Worm (Caenorhabditis elegans) whole organism, L1 larva: ENCODE results near the gene gmap-3.
A peak's percentile ranks its signal among the peaks of the same experiment; 100 is the strongest.

Source experiments
- C34B4.2 ChIP-seq: sonication (generic microtip); optimal IDR thresholded peaks from 2 replicates; lab custom pipeline; 2017; ENCODE audit warnings: mild to moderate bottlenecking, missing genetic modification characterization, missing compliant biosample characterization
- F16B12.6 ChIP-seq: fragments of 150-350 bp; optimal IDR thresholded peaks from 2 replicates; lab custom pipeline; 2014; ENCODE audit warnings: missing biosample characterization, missing genetic modification characterization
- aly-2 ChIP-seq: fragments of 150-350 bp; optimal IDR thresholded peaks from 2 replicates; lab custom pipeline; 2014; ENCODE audit warnings: missing biosample characterization, missing genetic modification characterization
- ama-1 ChIP-seq: fragments of 150-350 bp; optimal IDR thresholded peaks from 2 replicates; lab custom pipeline; 2014
- blmp-1 ChIP-seq: fragments of 150-350 bp; optimal IDR thresholded peaks from 2 replicates; lab custom pipeline; 2014; ENCODE audit warnings: missing biosample characterization, missing genetic modification characterization
- ceh-8 ChIP-seq: fragments of 200-800 bp; sonication (Bioruptor generic); optimal IDR thresholded peaks from 2 replicates; lab custom pipeline; 2018; ENCODE audit warnings: mild to moderate bottlenecking, missing genetic modification characterization, moderate library complexity, missing compliant biosample characterization
- ceh-82 ChIP-seq, 3 experiments: fragments of 150-350 bp in 1 of 3; sonication (generic microtip) in 2 of 3; optimal IDR thresholded peaks; 2 replicates each; lab custom pipeline; 2014 to 2017; ENCODE audit warnings: missing biosample characterization in 3 of 3, missing genetic modification characterization in 3 of 3
- dpl-1 ChIP-seq, 3 experiments: fragments of 150-350 bp in 2 of 3; sonication (generic microtip) in 1 of 3; optimal IDR thresholded peaks; 2 replicates each; lab custom pipeline; 2014 to 2017; ENCODE audit warnings: missing biosample characterization in 3 of 3, missing genetic modification characterization in 3 of 3, missing genetic modification reagents in 3 of 3
- dsc-1 ChIP-seq: sonication (generic microtip); optimal IDR thresholded peaks from 2 replicates; lab custom pipeline; 2016; ENCODE audit warnings: mild to moderate bottlenecking, missing genetic modification characterization, missing compliant biosample characterization
- efl-1 ChIP-seq, 4 experiments: fragments of 150-350 bp; optimal IDR thresholded peaks in 3 of 4; peaks in 1 of 4; 1 replicate in 1 of 4; 2 replicates in 3 of 4; lab custom pipeline; 2014; ENCODE audit warnings: missing biosample characterization in 2 of 4, missing genetic modification characterization in 2 of 4, missing genetic modification reagents in 2 of 4
- egl-13 ChIP-seq: sonication (generic microtip); optimal IDR thresholded peaks from 2 replicates; lab custom pipeline; 2016; ENCODE audit warnings: missing genotype, missing genetic modification reagents, missing genetic modification characterization, missing compliant biosample characterization
- elt-3 ChIP-seq, 6 experiments: fragments of 150-350 bp in 1 of 6; sonication (generic microtip); optimal IDR thresholded peaks; 2 replicates each; lab custom pipeline; 2017 to 2018; ENCODE audit warnings: missing biosample characterization in 6 of 6, missing genetic modification characterization in 6 of 6, inconsistent platforms in 1 of 6
- fkh-8 ChIP-seq: sonication (generic microtip); optimal IDR thresholded peaks from 2 replicates; lab custom pipeline; 2016; ENCODE audit warnings: mild to moderate bottlenecking, missing genetic modification characterization, missing compliant biosample characterization
- isw-1 ChIP-seq: fragments of 200-800 bp; sonication (Bioruptor generic); IDR thresholded peaks from 2 replicates; pipeline ENCODE4 v1.3.6; 2022; ENCODE audit warnings: missing genetic modification characterization, missing compliant biosample characterization
- lin-14 ChIP-seq: fragments of 200-800 bp; sonication (Bioruptor generic); optimal IDR thresholded peaks from 2 replicates; lab custom pipeline; 2018; ENCODE audit warnings: mild to moderate bottlenecking, missing genetic modification characterization, moderate library complexity, missing compliant biosample characterization
- lin-15B ChIP-seq: fragments of 150-350 bp; sonication (generic microtip); optimal IDR thresholded peaks from 3 replicates; lab custom pipeline; 2014; ENCODE audit warnings: missing biosample characterization, missing genetic modification characterization
- lin-35 ChIP-seq, 2 experiments: fragments of 150-350 bp; optimal IDR thresholded peaks; 2 replicates each; lab custom pipeline; 2014; ENCODE audit warnings: missing biosample characterization in 2 of 2, missing genetic modification characterization in 2 of 2, missing genetic modification reagents in 2 of 2
- lin-39 ChIP-seq: fragments of 150-350 bp; optimal IDR thresholded peaks from 2 replicates; lab custom pipeline; 2014; ENCODE audit warnings: missing biosample characterization, missing genetic modification reagents, missing genetic modification characterization
- lir-3 ChIP-seq: sonication (generic microtip); optimal IDR thresholded peaks from 2 replicates; lab custom pipeline; 2016; ENCODE audit warnings: mild to moderate bottlenecking, missing genetic modification characterization, moderate library complexity, missing compliant biosample characterization; ENCODE audit not compliant: poor library complexity
- lsy-2 ChIP-seq, 2 experiments: fragments of 150-350 bp; optimal IDR thresholded peaks; 2 replicates each; lab custom pipeline; 2014; ENCODE audit warnings: missing biosample characterization in 2 of 2, missing genetic modification characterization in 2 of 2
- mab-9 ChIP-seq: fragments of 200-800 bp; sonication (Bioruptor generic); IDR thresholded peaks from 2 replicates; pipeline ENCODE4 v1.3.6; 2022; ENCODE audit warnings: missing genetic modification reagents, missing genetic modification characterization, missing compliant biosample characterization
- mdl-1 ChIP-seq, 2 experiments: fragments of 150-350 bp; optimal IDR thresholded peaks; 2 replicates each; lab custom pipeline; 2014 to 2017; ENCODE audit warnings: missing biosample characterization in 2 of 2, missing genetic modification characterization in 2 of 2, inconsistent platforms in 1 of 2
- mef-2 ChIP-seq: fragments of 150-350 bp; optimal IDR thresholded peaks from 2 replicates; lab custom pipeline; 2014; ENCODE audit warnings: missing biosample characterization, missing genetic modification characterization
- mep-1 ChIP-seq: fragments of 150-350 bp; optimal IDR thresholded peaks from 2 replicates; lab custom pipeline; 2014; ENCODE audit warnings: missing biosample characterization, missing genetic modification characterization
- nhr-12 ChIP-seq: sonication (generic microtip); optimal IDR thresholded peaks from 2 replicates; lab custom pipeline; 2017; ENCODE audit warnings: missing biosample characterization, missing genetic modification characterization
- nhr-19 ChIP-seq: fragments of 200-800 bp; sonication (Bioruptor generic); conservative IDR thresholded peaks from 2 replicates; pipeline ENCODE4 v1.3.6; 2022; ENCODE audit warnings: missing genetic modification characterization, missing compliant biosample characterization
- nhr-20 ChIP-seq: sonication (generic microtip); optimal IDR thresholded peaks from 2 replicates; lab custom pipeline; 2016; ENCODE audit warnings: mild to moderate bottlenecking, missing genetic modification characterization, missing compliant biosample characterization
- nhr-237 ChIP-seq: fragments of 150-350 bp; optimal IDR thresholded peaks from 2 replicates; lab custom pipeline; 2014; ENCODE audit warnings: missing biosample characterization, missing genetic modification characterization
- nhr-47 ChIP-seq: sonication (generic microtip); optimal IDR thresholded peaks from 2 replicates; lab custom pipeline; 2016; ENCODE audit warnings: mild to moderate bottlenecking, missing genetic modification characterization, moderate library complexity, missing compliant biosample characterization
- nhr-71 ChIP-seq: sonication (generic microtip); optimal IDR thresholded peaks from 2 replicates; lab custom pipeline; 2016; ENCODE audit warnings: mild to moderate bottlenecking, missing genetic modification characterization, moderate library complexity, missing compliant biosample characterization
- nhr-76 ChIP-seq: sonication (generic microtip); optimal IDR thresholded peaks from 2 replicates; lab custom pipeline; 2017; ENCODE audit warnings: missing biosample characterization, missing genetic modification characterization
- nhr-85 ChIP-seq: sonication (generic microtip); peaks from one replicate; lab custom pipeline; 2016; ENCODE audit warnings: missing genetic modification characterization, inconsistent platforms, missing compliant biosample characterization
- pax-3 ChIP-seq: fragments of 200-800 bp; sonication (Bioruptor generic); optimal IDR thresholded peaks from 2 replicates; lab custom pipeline; 2018; ENCODE audit warnings: mild to moderate bottlenecking, missing genetic modification characterization, moderate library complexity, missing compliant biosample characterization
- pqm-1 ChIP-seq: sonication (generic microtip); optimal IDR thresholded peaks from 3 replicates; lab custom pipeline; 2017; ENCODE audit warnings: missing biosample characterization, missing genetic modification characterization
- rnt-1 ChIP-seq: sonication (generic microtip); optimal IDR thresholded peaks from 2 replicates; lab custom pipeline; 2016; ENCODE audit warnings: mild to moderate bottlenecking, missing genetic modification characterization, moderate library complexity, missing compliant biosample characterization
- snu-23 ChIP-seq: sonication (generic microtip); optimal IDR thresholded peaks from 2 replicates; lab custom pipeline; 2016; ENCODE audit warnings: missing genetic modification characterization, missing compliant biosample characterization
- sox-4 ChIP-seq: sonication (generic microtip); optimal IDR thresholded peaks from 2 replicates; lab custom pipeline; 2016; ENCODE audit warnings: missing genetic modification characterization, missing compliant biosample characterization
- swsn-7 ChIP-seq: sonication (generic microtip); optimal IDR thresholded peaks from 2 replicates; lab custom pipeline; 2016; ENCODE audit warnings: missing genetic modification characterization, missing compliant biosample characterization
- tbx-2 ChIP-seq: sonication (generic microtip); optimal IDR thresholded peaks from 2 replicates; lab custom pipeline; 2016; ENCODE audit warnings: missing genetic modification characterization, missing compliant biosample characterization
- unc-130 ChIP-seq: fragments of 150-350 bp; optimal IDR thresholded peaks from 2 replicates; lab custom pipeline; 2017; ENCODE audit warnings: missing biosample characterization, missing genetic modification characterization, inconsistent platforms
- unc-62 ChIP-seq: fragments of 150-350 bp; optimal IDR thresholded peaks from 2 replicates; lab custom pipeline; 2014; ENCODE audit warnings: missing biosample characterization, missing genetic modification reagents, missing genetic modification characterization
- unc-86 ChIP-seq: sonication (generic microtip); optimal IDR thresholded peaks from 2 replicates; lab custom pipeline; 2016; ENCODE audit warnings: missing genetic modification characterization, missing compliant biosample characterization
- unc-98 ChIP-seq: fragments of 200-800 bp; sonication (Bioruptor generic); IDR thresholded peaks from 2 replicates; pipeline ENCODE4 v1.3.6; 2022; ENCODE audit warnings: missing genetic modification characterization, missing compliant biosample characterization
- zag-1 ChIP-seq: fragments of 150-350 bp; optimal IDR thresholded peaks from 2 replicates; lab custom pipeline; 2014; ENCODE audit warnings: missing biosample characterization, missing genetic modification characterization
- zip-4 ChIP-seq: fragments of 200-800 bp; sonication (Bioruptor generic); optimal IDR thresholded peaks from 2 replicates; lab custom pipeline; 2018; ENCODE audit warnings: mild to moderate bottlenecking, missing genetic modification characterization, moderate library complexity, missing compliant biosample characterization

The gmap-3 gene

ce11 chrX:12903810-12904209 is 36.9 kb downstream of the gmap-3 start (continued):
- peak; percentile 10 for TF ChIP-seq dsc-1
- TF ChIP-seq nhr-20 (tag; lab: Kevin White, UChicago): no peak
- no peak for TF ChIP-seq unc-130 (tag; lab: Kevin White, UChicago)
- peak in 1 of 2 experiments; percentile 22 for TF ChIP-seq mdl-1 (tag; optimal IDR thresholded peaks at IDR 0.05; lab: Kevin White, UChicago)
- TF ChIP-seq isw-1 (GFP tag; lab: Robert Waterston, UW): no peak
- no peak for TF ChIP-seq ama-1 (lab: Kevin White, UChicago)
- TF ChIP-seq mef-2 (tag; lab: Kevin White, UChicago): no peak
- no peak for TF ChIP-seq unc-98 (GFP tag; lab: Robert Waterston, UW)
- no peak for TF ChIP-seq C34B4.2
- TF ChIP-seq lsy-2 (tag; optimal IDR thresholded peaks at IDR 0.05; lab: Kevin White, UChicago): peak in 1 of 2 experiments; percentile 15

ce11 chrX:12902057-12902652 is 38.6 kb downstream of the gmap-3 start:
- peak in 1 of 3 experiments; percentile 5 for TF ChIP-seq ceh-82 (tag; optimal IDR thresholded peaks at IDR 0.05; lab: Kevin White, UChicago)
- TF ChIP-seq nhr-12 (tag; lab: Kevin White, UChicago): no peak
- TF ChIP-seq mep-1 (tag; lab: Kevin White, UChicago): peak; percentile 16
- TF ChIP-seq rnt-1 (tag; lab: Kevin White, UChicago): no peak
- no peak for TF ChIP-seq mab-9 (GFP tag; lab: Robert Waterston, UW)
- peak; percentile 51 for TF ChIP-seq lin-14 (GFP tag; lab: Kevin White, UChicago)
- TF ChIP-seq dsc-1: peak; percentile 9

- TF ChIP-seq unc-86 (tag; lab: Kevin White, UChicago): no peak
- TF ChIP-seq ama-1 (lab: Kevin White, UChicago): no peak
- peak in 1 of 2 experiments; percentile 13 for TF ChIP-seq mdl-1 (tag; optimal IDR thresholded peaks at IDR 0.05; lab: Kevin White, UChicago)
- TF ChIP-seq blmp-1 (tag; lab: Kevin White, UChicago): peak; percentile 54
- TF ChIP-seq mep-1 (tag; lab: Kevin White, UChicago): no peak
- TF ChIP-seq pqm-1 (tag; lab: Kevin White, UChicago): no peak
- no peak for TF ChIP-seq lin-39 (tag; lab: Kevin White, UChicago)
- TF ChIP-seq dpl-1 (GFP tag; optimal IDR thresholded peaks at IDR 0.05; lab: Kevin White, UChicago): no peak
- TF ChIP-seq nhr-71: peak; percentile 65
- TF ChIP-seq nhr-76: no peak
- peak; percentile 89 for TF ChIP-seq nhr-19 (GFP tag; lab: Robert Waterston, UW)
- peak; percentile 1 for TF ChIP-seq ceh-8 (GFP tag; lab: Kevin White, UChicago)
- no peak for TF ChIP-seq F16B12.6
- peak; percentile 51 for TF ChIP-seq fkh-8 (tag; lab: Kevin White, UChicago)
- TF ChIP-seq aly-2: no peak
- peak; percentile 70 for TF ChIP-seq lin-14 (GFP tag; lab: Kevin White, UChicago)
- no peak for TF ChIP-seq lin-35 (GFP tag; optimal IDR thresholded peaks at IDR 0.05; lab: Kevin White, UChicago)
- TF ChIP-seq dsc-1: peak; percentile 22
- peak; percentile 36 for TF ChIP-seq swsn-7 (tag; lab: Kevin White, UChicago)
- peak; percentile 53 for TF ChIP-seq tbx-2 (tag; lab: Kevin White, UChicago)
- no peak for TF ChIP-seq zip-4 (GFP tag; lab: Kevin White, UChicago)
- TF ChIP-seq sox-4 (tag; lab: Kevin White, UChicago): no peak
- TF ChIP-seq efl-1 (optimal IDR thresholded peaks at IDR 0.05; lab: Kevin White, UChicago): no peak
- peak in 1 of 2 experiments; percentile 43 for TF ChIP-seq efl-1 (GFP tag; optimal IDR thresholded peaks at IDR 0.05 in 1 of 2; lab: Kevin White, UChicago)
- no peak for TF ChIP-seq egl-13 (tag; lab: Kevin White, UChicago)
- peak; percentile 55 for TF ChIP-seq nhr-20 (tag; lab: Kevin White, UChicago)
- peak; percentile 5 for TF ChIP-seq rnt-1 (tag; lab: Kevin White, UChicago)
- TF ChIP-seq lin-15B (tag; lab: Kevin White, UChicago): no peak
- no peak for TF ChIP-seq zag-1
- TF ChIP-seq snu-23 (GFP tag; lab: Kevin White, UChicago): peak; percentile 66
- TF ChIP-seq nhr-237: no peak
- no peak for TF ChIP-seq pax-3 (tag; lab: Kevin White, UChicago)
- TF ChIP-seq ceh-82 (tag; optimal IDR thresholded peaks at IDR 0.05; lab: Kevin White, UChicago): peak in 1 of 3 experiments; percentile 44
- TF ChIP-seq nhr-47 (tag; lab: Kevin White, UChicago): peak; percentile 60
- no peak for TF ChIP-seq unc-130 (tag; lab: Kevin White, UChicago)
- no peak for TF ChIP-seq unc-62 (GFP tag; lab: Kevin White, UChicago)
- TF ChIP-seq nhr-85 (tag; lab: Kevin White, UChicago): peak; percentile 75
- TF ChIP-seq lir-3 (tag; lab: Kevin White, UChicago): peak; percentile 5
- peak in 2 of 6 experiments; percentile 39 to 47 for TF ChIP-seq elt-3 (tag; optimal IDR thresholded peaks at IDR 0.05; lab: Kevin White, UChicago)
Measured at ce11 chrX:12899140-12899888, 41.4 kb downstream of the gmap-3 start.
